Fruit fly (Drosophila melanogaster) whole organism, pupa: ENCODE data around the gene SecCl.

ENCODE experiments used
- CG15710 ChIP-seq: fragments of 200-800 bp; sonication (Bioruptor generic); optimal IDR thresholded peaks from 2 replicates; lab custom pipeline; 2018; ENCODE audit warnings: missing biosample characterization, mild to moderate bottlenecking, missing genetic modification characterization, moderate library complexity
- CG17806 ChIP-seq: fragments of 200-800 bp; sonication (Bioruptor generic); optimal IDR thresholded peaks from 2 replicates; lab custom pipeline; 2018; ENCODE audit warnings: missing biosample characterization, mild to moderate bottlenecking, missing genetic modification characterization, moderate library complexity
- CG4496 ChIP-seq: fragments of 200-800 bp; sonication (Bioruptor generic); IDR thresholded peaks from 3 replicates; pipeline ENCODE4 v1.3.6; 2022; ENCODE audit warnings: missing biosample characterization, missing genetic modification characterization
- D1 ChIP-seq: fragments of 200-800 bp; sonication (Bioruptor generic); optimal IDR thresholded peaks from 2 replicates; lab custom pipeline; 2018; ENCODE audit warnings: missing biosample characterization, mild to moderate bottlenecking, missing genetic modification characterization, moderate library complexity
- Pif1B ChIP-seq: fragments of 200-800 bp; sonication (Bioruptor generic); optimal IDR thresholded peaks from 3 replicates; lab custom pipeline; 2016; ENCODE audit warnings: missing biosample characterization, missing genetic modification characterization
- rn ChIP-seq: fragments of 200-800 bp; sonication (Bioruptor generic); IDR thresholded peaks from 2 replicates; pipeline ENCODE4 v1.3.6; 2022; ENCODE audit warnings: missing biosample characterization, missing genetic modification characterization

DNA sequence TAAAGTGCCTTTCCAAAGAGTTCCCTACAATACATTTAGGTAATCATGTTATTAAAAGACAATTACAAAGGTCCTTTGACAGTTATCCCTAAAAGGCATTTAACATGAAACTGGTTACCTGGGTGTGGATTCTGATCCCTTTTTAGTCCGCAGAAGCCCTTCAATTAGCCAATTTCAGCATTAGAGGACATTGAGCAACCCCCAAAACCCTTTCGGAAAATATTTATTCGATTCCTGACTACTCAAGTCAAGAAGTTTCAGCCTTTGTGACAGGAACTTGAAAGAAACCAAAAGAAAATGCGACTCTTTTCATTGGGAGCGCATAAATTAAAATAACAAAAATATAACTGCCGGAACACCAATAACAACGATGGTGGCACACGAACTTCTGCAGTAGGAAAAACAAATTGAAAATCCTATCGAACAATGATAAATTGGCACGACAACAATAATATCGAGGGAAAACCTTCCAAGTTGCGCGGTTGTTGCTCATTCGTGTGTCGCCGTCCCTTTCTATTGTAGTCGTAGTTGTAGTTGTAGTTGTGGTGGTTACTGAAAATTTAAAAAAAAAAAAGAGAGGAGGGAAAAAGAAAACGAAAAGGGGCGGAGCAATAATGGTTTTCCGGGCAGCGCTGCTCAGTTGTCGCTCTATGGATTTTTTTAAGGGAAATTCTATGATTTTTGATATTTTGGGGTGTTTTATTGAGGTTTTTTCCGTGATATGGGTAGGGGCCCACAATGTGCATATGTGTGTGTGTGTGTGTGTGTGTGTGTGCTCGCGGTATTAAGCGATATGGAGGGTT is 24.1 kb upstream of the SecCl start:
- TF ChIP-seq CG4496 (GFP tag; lab: Robert Waterston, UW) (no peak), D1 (tag; lab: Kevin White, UChicago) (no peak), rn (GFP tag; lab: Robert Waterston, UW) (no peak), CG15710 (no peak), Pif1B (GFP tag; lab: Kevin White, UChicago) (no peak), CG17806 (tag; lab: Kevin White, UChicago) (no peak)
